Worm (Caenorhabditis elegans) whole organism, L3 larva: ENCODE results near the gene K08H2.7.

Source experiments
- R02D3.7 ChIP-seq: fragments of 150-350 bp; optimal IDR thresholded peaks from 2 replicates; lab custom pipeline; 2014; ENCODE audit warnings: missing biosample characterization, missing genetic modification characterization
- ZK546.5 ChIP-seq: sonication (generic microtip); optimal IDR thresholded peaks from 2 replicates; lab custom pipeline; 2017; ENCODE audit warnings: missing biosample characterization, missing genetic modification characterization
- aly-2 ChIP-seq: fragments of 150-350 bp; optimal IDR thresholded peaks from 2 replicates; lab custom pipeline; 2014; ENCODE audit warnings: missing biosample characterization, missing genetic modification characterization
- ama-1 ChIP-seq: fragments of 150-350 bp; optimal IDR thresholded peaks from 2 replicates; lab custom pipeline; 2018
- ceh-28 ChIP-seq: fragments of 150-350 bp; optimal IDR thresholded peaks from 2 replicates; lab custom pipeline; 2014; ENCODE audit warnings: missing biosample characterization, missing genetic modification reagents, missing genetic modification characterization
- ceh-82 ChIP-seq: fragments of 150-350 bp; optimal IDR thresholded peaks from 2 replicates; lab custom pipeline; 2014; ENCODE audit warnings: missing biosample characterization, missing genetic modification characterization
- ceh-9 ChIP-seq: sonication (generic microtip); optimal IDR thresholded peaks from 2 replicates; lab custom pipeline; 2018; ENCODE audit warnings: missing biosample characterization, missing genetic modification characterization
- daf-12 ChIP-seq: fragments of 150-350 bp; optimal IDR thresholded peaks from 2 replicates; lab custom pipeline; 2014; ENCODE audit warnings: missing biosample characterization, missing genetic modification reagents, missing genetic modification characterization
- egl-27 ChIP-seq: sonication (generic microtip); optimal IDR thresholded peaks from 4 replicates; lab custom pipeline; 2017; ENCODE audit warnings: missing biosample characterization, missing genetic modification reagents, missing genetic modification characterization
- elt-2 ChIP-seq: sonication (generic microtip); optimal IDR thresholded peaks from 2 replicates; lab custom pipeline; 2016; ENCODE audit warnings: missing genetic modification reagents, mild to moderate bottlenecking, missing genetic modification characterization, missing compliant biosample characterization
- elt-3 ChIP-seq, 3 experiments: fragments of 150-350 bp in 1 of 3; sonication (generic microtip) in 2 of 3; optimal IDR thresholded peaks; 2 replicates in 2 of 3; 4 replicates in 1 of 3; lab custom pipeline; 2014 to 2017; ENCODE audit warnings: missing biosample characterization in 3 of 3, missing genetic modification characterization in 3 of 3
- eor-1 ChIP-seq, 2 experiments: fragments of 150-350 bp; optimal IDR thresholded peaks; 2 replicates each; lab custom pipeline; 2014 to 2018; ENCODE audit warnings: missing biosample characterization in 2 of 2, missing genetic modification characterization in 2 of 2
- fkh-2 ChIP-seq: fragments of 150-350 bp; optimal IDR thresholded peaks from 2 replicates; lab custom pipeline; 2014; ENCODE audit warnings: missing biosample characterization, missing genetic modification reagents, missing genetic modification characterization
- hmg-11 ChIP-seq: sonication (generic microtip); optimal IDR thresholded peaks from 2 replicates; lab custom pipeline; 2016; ENCODE audit warnings: missing genetic modification characterization, missing compliant biosample characterization
- jun-1 ChIP-seq: fragments of 150-350 bp; optimal IDR thresholded peaks from 2 replicates; lab custom pipeline; 2014; ENCODE audit warnings: missing biosample characterization, missing genetic modification reagents, missing genetic modification characterization
- lin-39 ChIP-seq: fragments of 150-350 bp; optimal IDR thresholded peaks from 2 replicates; lab custom pipeline; 2018; ENCODE audit warnings: missing biosample characterization, missing genetic modification reagents, missing genetic modification characterization
- lsy-12 ChIP-seq: sonication (generic microtip); optimal IDR thresholded peaks from 2 replicates; lab custom pipeline; 2016; ENCODE audit warnings: mild to moderate bottlenecking, missing genetic modification characterization, missing compliant biosample characterization
- mdl-1 ChIP-seq: fragments of 150-350 bp; optimal IDR thresholded peaks from 2 replicates; lab custom pipeline; 2014; ENCODE audit warnings: missing biosample characterization, missing genetic modification characterization
- nfya-1 ChIP-seq: sonication (generic microtip); optimal IDR thresholded peaks from 2 replicates; lab custom pipeline; 2017; ENCODE audit warnings: missing genetic modification characterization, mild to moderate bottlenecking, missing compliant biosample characterization, antibody characterized with exemption, moderate library complexity; ENCODE audit not compliant: insufficient read depth
- nhr-11 ChIP-seq: fragments of 150-350 bp; optimal IDR thresholded peaks from 2 replicates; lab custom pipeline; 2014; ENCODE audit warnings: missing biosample characterization, missing genetic modification characterization
- nhr-12 ChIP-seq: fragments of 150-350 bp; optimal IDR thresholded peaks from 2 replicates; lab custom pipeline; 2014; ENCODE audit warnings: missing biosample characterization, missing genetic modification characterization
- nhr-23 ChIP-seq: fragments of 150-350 bp; optimal IDR thresholded peaks from 2 replicates; lab custom pipeline; 2014; ENCODE audit warnings: missing biosample characterization, missing genetic modification reagents, missing genetic modification characterization
- nhr-237 ChIP-seq: fragments of 150-350 bp; optimal IDR thresholded peaks from 2 replicates; lab custom pipeline; 2014; ENCODE audit warnings: missing biosample characterization, missing genetic modification characterization
- nhr-28 ChIP-seq: fragments of 150-350 bp; optimal IDR thresholded peaks from 2 replicates; lab custom pipeline; 2014; ENCODE audit warnings: missing biosample characterization, missing genetic modification characterization
- nhr-43 ChIP-seq: sonication (generic microtip); optimal IDR thresholded peaks from 2 replicates; lab custom pipeline; 2016; ENCODE audit warnings: mild to moderate bottlenecking, missing genetic modification characterization, missing compliant biosample characterization; ENCODE audit not compliant: poor library complexity, severe bottlenecking
- nhr-67 ChIP-seq: fragments of 150-350 bp; optimal IDR thresholded peaks from 2 replicates; lab custom pipeline; 2014; ENCODE audit warnings: missing biosample characterization, missing genetic modification characterization
- nhr-76 ChIP-seq: fragments of 150-350 bp; sonication (generic microtip); optimal IDR thresholded peaks from 5 replicates; lab custom pipeline; 2014; ENCODE audit warnings: missing biosample characterization, missing genetic modification characterization
- nhr-77 ChIP-seq: fragments of 150-350 bp; optimal IDR thresholded peaks from 2 replicates; lab custom pipeline; 2014; ENCODE audit warnings: missing biosample characterization, missing genetic modification characterization
- pha-4 ChIP-seq: fragments of 150-350 bp; optimal IDR thresholded peaks from 2 replicates; lab custom pipeline; 2014; ENCODE audit warnings: missing biosample characterization, missing genetic modification reagents, missing genetic modification characterization
- pqm-1 ChIP-seq: fragments of 150-350 bp; optimal IDR thresholded peaks from 2 replicates; lab custom pipeline; 2017; ENCODE audit warnings: missing biosample characterization, missing genetic modification characterization, inconsistent platforms
- sea-2 ChIP-seq: fragments of 150-350 bp; sonication (generic microtip); optimal IDR thresholded peaks from 4 replicates; lab custom pipeline; 2014; ENCODE audit warnings: missing biosample characterization, missing genetic modification reagents, missing genetic modification characterization
- snpc-4 ChIP-seq: fragments of 150-350 bp; optimal IDR thresholded peaks from 2 replicates; lab custom pipeline; 2014; ENCODE audit warnings: missing biosample characterization, missing genetic modification characterization
- tbx-2 ChIP-seq: sonication (generic microtip); optimal IDR thresholded peaks from 2 replicates; lab custom pipeline; 2016; ENCODE audit warnings: mild to moderate bottlenecking, missing genetic modification characterization, missing compliant biosample characterization
- unc-39 ChIP-seq: sonication (generic microtip); optimal IDR thresholded peaks from 4 replicates; lab custom pipeline; 2017; ENCODE audit warnings: missing biosample characterization, missing genetic modification characterization
- zag-1 ChIP-seq: fragments of 150-350 bp; optimal IDR thresholded peaks from 2 replicates; lab custom pipeline; 2014; ENCODE audit warnings: missing biosample characterization, missing genetic modification characterization

The K08H2.7 gene

DNA sequence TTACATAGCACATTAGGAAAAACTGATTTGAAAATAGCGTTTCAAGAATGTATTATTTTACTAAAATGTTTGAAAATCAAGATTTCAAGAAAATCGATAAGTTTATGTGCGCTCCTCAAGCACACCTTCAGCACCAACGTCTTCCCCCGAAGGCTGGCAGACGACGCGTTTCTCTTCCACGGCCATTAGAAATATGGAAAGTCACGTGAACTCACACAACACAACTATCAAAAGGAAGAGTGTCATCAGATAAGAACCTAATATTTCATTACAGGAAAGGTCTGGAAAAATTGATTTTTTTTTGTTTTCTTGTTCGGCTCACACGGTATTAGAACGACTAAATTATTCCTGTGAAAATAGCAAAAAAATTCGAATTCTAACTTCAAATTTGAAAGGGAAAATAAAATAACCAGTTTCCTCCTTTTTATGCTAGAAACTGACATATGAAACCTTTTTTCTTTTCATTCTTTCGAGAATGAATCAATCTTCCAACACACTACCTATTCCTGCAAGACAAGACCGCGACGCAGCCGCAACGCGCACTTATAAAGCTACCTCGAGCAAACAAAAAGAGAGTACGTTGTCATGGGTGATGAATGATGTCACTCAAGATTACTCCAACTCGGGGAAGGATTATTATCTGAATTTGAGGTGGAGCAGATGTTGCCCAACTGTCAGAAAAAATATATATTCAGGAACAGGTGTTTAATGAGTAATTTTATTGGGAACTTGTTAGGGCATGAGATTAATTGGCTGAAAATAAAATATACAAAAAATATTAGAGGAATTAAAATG lies 22.9 kb downstream of the K08H2.7 start (continued):
- TF ChIP-seq nhr-12 (tag; lab: Kevin White, UChicago) (no peak), pqm-1 (tag; lab: Kevin White, UChicago) (peak; percentile 22), R02D3.7 (no peak), egl-27 (no peak), ceh-28 (peak; percentile 3)
- TF ChIP-seq, all 47 proteins: peak for 9

DNA sequence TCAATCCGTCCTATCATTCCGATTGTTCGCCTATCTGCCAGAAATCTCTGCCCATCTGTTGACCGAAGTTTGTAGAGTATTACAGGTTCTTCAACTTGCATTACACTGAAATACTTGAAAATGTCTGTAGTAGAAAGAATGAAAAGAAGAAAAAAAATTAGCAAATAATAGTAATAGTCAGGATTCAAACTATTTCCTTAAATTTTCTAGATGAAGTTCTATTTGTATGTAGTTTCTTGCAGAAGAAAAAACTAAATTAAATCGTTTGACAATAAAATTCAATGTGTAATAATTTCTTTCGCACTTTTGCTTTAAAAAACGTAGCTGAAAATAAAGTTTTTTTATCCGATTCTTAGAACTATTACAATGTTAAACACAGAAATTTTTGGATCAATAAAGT lies 23.6 kb downstream of the K08H2.7 start, which contains the start of gene skr-19:
Gene skr-19 (minus strand): TSS at position 101 of the 400 bp plus-strand sequence.
- TF ChIP-seq nhr-77 (tag; lab: Kevin White, UChicago) (no peak), nhr-23 (tag; lab: Kevin White, UChicago) (no peak), egl-27 (no peak), fkh-2 (tag; lab: Kevin White, UChicago) (no peak), mdl-1 (no peak), nhr-28 (tag; lab: Kevin White, UChicago) (no peak), hmg-11 (tag; lab: Kevin White, UChicago) (no peak), lsy-12 (tag; lab: Kevin White, UChicago) (no peak), ceh-9 (tag; lab: Kevin White, UChicago) (no peak), jun-1 (no peak), nhr-43 (no peak), ceh-82 (tag; lab: Kevin White, UChicago) (no peak), nhr-11 (no peak), elt-3 (tag; optimal IDR thresholded peaks at IDR 0.05; lab: Kevin White, UChicago) (no peak), unc-39 (tag; lab: Kevin White, UChicago) (no peak), snpc-4 (tag; lab: Kevin White, UChicago) (no peak)

DNA sequence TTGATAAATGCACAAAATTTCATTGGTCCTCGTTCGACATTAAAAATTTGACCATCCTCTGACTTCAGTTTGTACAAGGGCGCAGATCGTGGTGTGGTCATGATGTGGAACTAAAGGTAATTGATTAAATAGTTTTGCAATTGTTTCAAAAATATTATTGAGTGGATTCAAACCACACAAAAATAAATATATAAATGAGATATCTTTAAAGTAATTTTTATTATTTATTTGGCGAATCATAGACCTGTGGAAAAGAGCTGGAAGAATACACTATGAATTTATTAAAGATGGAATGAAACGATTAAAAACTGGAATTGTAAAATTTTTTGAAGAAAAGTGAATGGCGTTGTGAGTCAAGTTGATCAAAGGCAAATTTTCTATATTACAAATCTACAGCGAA lies 24.8 kb downstream of the K08H2.7 start, which contains the start of gene skr-20:
Gene skr-20 (minus strand): TSS at position 101 of the 400 bp plus-strand sequence.
- no peak for TF ChIP-seq nhr-77 (tag; lab: Kevin White, UChicago)
- no peak for TF ChIP-seq lsy-12 (tag; lab: Kevin White, UChicago)
- TF ChIP-seq eor-1 (tag; optimal IDR thresholded peaks at IDR 0.05; lab: Kevin White, UChicago) = no peak
- no peak for TF ChIP-seq elt-2 (tag; lab: Kevin White, UChicago)
- TF ChIP-seq nhr-237 (tag; lab: Kevin White, UChicago) = no peak
- no peak for TF ChIP-seq elt-3 (tag; optimal IDR thresholded peaks at IDR 0.05; lab: Kevin White, UChicago)
- TF ChIP-seq sea-2 (GFP tag; lab: Kevin White, UChicago) = no peak
- TF ChIP-seq mdl-1 = no peak

DNA sequence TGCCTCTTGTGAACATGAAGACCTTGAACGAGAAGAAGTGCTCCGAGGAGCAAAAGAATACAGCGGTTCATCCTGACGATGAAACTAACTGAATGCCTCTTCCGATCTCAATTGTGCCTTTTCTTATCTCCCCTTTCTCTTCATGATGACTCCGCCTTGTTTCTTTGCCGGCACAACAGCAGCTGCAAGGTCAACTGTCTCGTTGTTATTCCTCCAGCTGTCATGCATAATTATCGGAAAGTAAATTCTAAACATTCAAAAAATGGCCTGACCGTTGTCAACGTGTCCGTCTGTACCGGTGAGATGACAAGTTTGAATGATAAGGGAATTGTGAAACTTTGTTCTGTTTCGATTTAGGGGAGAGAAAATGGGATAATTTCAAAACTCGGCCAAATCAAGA lies 26.9 kb downstream of the K08H2.7 start, which contains the start of gene asp-4:
Gene asp-4 (minus strand): TSS at position 106 of the 400 bp plus-strand sequence.
- TF ChIP-seq elt-2 (tag; lab: Kevin White, UChicago) (peak; percentile 31), aly-2 (tag; lab: Kevin White, UChicago) (no peak)

DNA sequence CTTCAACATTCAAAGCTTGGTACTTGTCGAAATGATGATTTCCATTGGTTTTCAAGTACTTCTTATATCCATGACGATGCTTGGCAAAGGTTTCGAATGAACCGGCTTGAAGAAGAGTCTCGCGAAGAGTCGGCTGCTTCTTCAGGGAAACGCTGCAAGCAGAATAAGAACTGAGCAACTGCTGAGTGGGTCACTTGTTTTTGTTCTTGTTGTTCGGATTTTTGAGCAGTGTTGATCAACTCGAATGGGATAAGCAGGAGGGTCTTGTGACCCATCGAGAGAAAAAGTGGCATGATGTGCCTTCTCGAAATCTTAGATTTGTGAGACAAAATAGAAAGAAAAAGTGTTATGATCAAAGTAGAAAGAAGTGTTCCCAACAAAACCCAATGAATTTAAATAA lies 27.6 kb downstream of the K08H2.7 start:
- TF ChIP-seq aly-2 (tag; lab: Kevin White, UChicago) = no peak
- peak; percentile 20 for TF ChIP-seq nfya-1
- no peak for TF ChIP-seq sea-2 (GFP tag; lab: Kevin White, UChicago)
- TF ChIP-seq snpc-4 (tag; lab: Kevin White, UChicago) = peak; percentile 37
- TF ChIP-seq lin-39 (tag; lab: Kevin White, UChicago) = peak; percentile 24
- TF ChIP-seq nhr-28 (tag; lab: Kevin White, UChicago) = no peak
- no peak for TF ChIP-seq egl-27
- no peak for TF ChIP-seq pqm-1 (tag; lab: Kevin White, UChicago)
- no peak for TF ChIP-seq elt-3 (tag; optimal IDR thresholded peaks at IDR 0.05; lab: Kevin White, UChicago)

DNA sequence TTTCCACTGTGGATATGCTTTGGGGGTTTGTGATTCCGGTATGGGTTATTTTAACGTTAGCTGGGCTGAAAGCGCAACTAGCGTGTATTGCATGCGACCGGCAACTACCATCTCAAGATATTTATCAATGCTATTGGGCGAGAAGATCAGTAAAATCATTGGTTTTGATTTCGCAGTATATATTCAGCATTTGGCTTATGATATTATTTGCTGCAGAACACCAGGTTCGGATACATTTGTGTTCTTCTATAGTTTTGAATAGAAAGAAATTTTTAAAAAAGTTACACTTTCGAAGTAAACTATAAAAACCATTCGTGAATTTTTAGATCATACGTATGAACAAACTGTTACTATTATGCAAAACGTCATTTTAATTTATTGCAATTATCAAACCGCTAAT lies 30.3 kb downstream of the K08H2.7 start:
- TF ChIP-seq ZK546.5 (tag; lab: Kevin White, UChicago) = no peak
- no peak for TF ChIP-seq R02D3.7
- TF ChIP-seq nhr-237 (tag; lab: Kevin White, UChicago) = no peak
- no peak for TF ChIP-seq nhr-76 (tag; lab: Kevin White, UChicago)
- no peak for TF ChIP-seq tbx-2
- TF ChIP-seq zag-1 (tag; lab: Kevin White, UChicago) = no peak
- TF ChIP-seq nhr-43 = no peak
- TF ChIP-seq pha-4 (tag; lab: Kevin White, UChicago) = no peak
- no peak for TF ChIP-seq aly-2 (tag; lab: Kevin White, UChicago)
- no peak for TF ChIP-seq ama-1 (lab: Kevin White, UChicago)
- TF ChIP-seq daf-12 (tag; lab: Kevin White, UChicago) = no peak
- no peak for TF ChIP-seq ceh-82 (tag; lab: Kevin White, UChicago)
- TF ChIP-seq lsy-12 (tag; lab: Kevin White, UChicago) = no peak
- TF ChIP-seq hmg-11 (tag; lab: Kevin White, UChicago) = no peak
- no peak for TF ChIP-seq nhr-67 (tag; lab: Kevin White, UChicago)
- no peak for TF ChIP-seq pqm-1 (tag; lab: Kevin White, UChicago)
- no peak for TF ChIP-seq fkh-2 (tag; lab: Kevin White, UChicago)
- no peak for TF ChIP-seq nhr-77 (tag; lab: Kevin White, UChicago)
